Worm (Caenorhabditis elegans): Measurements from ENCODE around the gene folr-1.

ce11 chrX:9924962-9925361, 5.9 kb downstream of the folr-1 start, which contains the start of gene ugt-23:
- TF ChIP-seq nhr-6 (tag; optimal IDR thresholded peaks at IDR 0.05) (no peak), ama-1 (optimal IDR thresholded peaks at IDR 0.05) (no peak), nhr-41 (GFP tag; IDR thresholded peaks at IDR 0.05) (no peak), F37D6.2 (tag; optimal IDR thresholded peaks at IDR 0.05) (no peak)

Data from whole organism, L4 larva.